Fruit fly (Drosophila melanogaster): ENCODE data around the gene Stt3A.

The Stt3A gene

dm6 chrX:21058991-21059390, 5.3 kb upstream of the Stt3A start (continued):
- peak; percentile 86 for TF ChIP-seq NK7.1 (GFP tag; optimal IDR thresholded peaks at IDR 0.05)
- no peak for TF ChIP-seq CG7271 (tag; optimal IDR thresholded peaks at IDR 0.05)
- peak; percentile 73 for TF ChIP-seq da (GFP tag; optimal IDR thresholded peaks at IDR 0.05)
- peak; percentile 91 for TF ChIP-seq CG30403 (GFP tag; optimal IDR thresholded peaks at IDR 0.05)
- no peak for TF ChIP-seq CG16813 (GFP tag; IDR thresholded peaks at IDR 0.05; ENCODE audit: partially characterized antibody)
- TF ChIP-seq NFAT (GFP tag; IDR thresholded peaks at IDR 0.05) = 0 out of 2 replicates have a peak, but pooled peaks have one; percentile 16
- peak; percentile 89 for TF ChIP-seq Dek (tag; optimal IDR thresholded peaks at IDR 0.05)
- TF ChIP-seq slbo (GFP tag; IDR thresholded peaks at IDR 0.05) = peak; percentile 89
- TF ChIP-seq Ets65A (GFP tag) = peak; percentile 98
- TF ChIP-seq hb (GFP tag; IDR thresholded peaks at IDR 0.05; ENCODE audit: partially characterized antibody) = no peak
- TF ChIP-seq CG18619 (GFP tag; optimal IDR thresholded peaks at IDR 0.05) = peak; percentile 86
- peak; percentile 84 for TF ChIP-seq trh (GFP tag; optimal IDR thresholded peaks at IDR 0.05)
- TF ChIP-seq dimm (GFP tag; IDR thresholded peaks at IDR 0.05) = peak; percentile 66
- peak; percentile 62 for TF ChIP-seq YL-1 (GFP tag; optimal IDR thresholded peaks at IDR 0.05)
- no peak for TF ChIP-seq CG6791 (GFP tag; IDR thresholded peaks at IDR 0.05; ENCODE audit: partially characterized antibody)
- peak; percentile 26 for TF ChIP-seq CG30020 (tag; optimal IDR thresholded peaks at IDR 0.05)
- peak; percentile 43; the same call in 1 of the 2 replicates for TF ChIP-seq CG9215 (GFP tag; IDR thresholded peaks at IDR 0.05)
- peak; percentile 32 for TF ChIP-seq CG7987 (GFP tag; optimal IDR thresholded peaks at IDR 0.05)
- TF ChIP-seq CG2116 (GFP tag; optimal IDR thresholded peaks at IDR 0.05) = peak; percentile 53
- peak; percentile 80 for TF ChIP-seq lmd (GFP tag; IDR thresholded peaks at IDR 0.05)
- peak; percentile 71; the same call in 2 of the 3 replicates for TF ChIP-seq ase (GFP tag; IDR thresholded peaks at IDR 0.05)
- TF ChIP-seq Tbp (GFP tag; optimal IDR thresholded peaks at IDR 0.05) = no peak
- TF ChIP-seq CG17912 (GFP tag; optimal IDR thresholded peaks at IDR 0.05) = peak; percentile 80
- peak; percentile 89 for TF ChIP-seq ken (GFP tag; IDR thresholded peaks at IDR 0.05)
- peak; percentile 92 for TF ChIP-seq CG2875 (GFP tag; optimal IDR thresholded peaks at IDR 0.05)
- TF ChIP-seq CG8478 (optimal IDR thresholded peaks at IDR 0.05) = no peak
- TF ChIP-seq HmgD (GFP tag; optimal IDR thresholded peaks at IDR 0.05) = peak; percentile 73
- no peak; the same call in 2 of the 3 replicates for TF ChIP-seq sr (GFP tag; IDR thresholded peaks at IDR 0.05)
- TF ChIP-seq dpn (GFP tag; optimal IDR thresholded peaks at IDR 0.05) = peak; percentile 91 to 94
- peak; percentile 31; the same call in 1 of the 2 replicates for TF ChIP-seq CG11085 (GFP tag; IDR thresholded peaks at IDR 0.05)
- peak; percentile 80 for TF ChIP-seq CG43689 (GFP tag; IDR thresholded peaks at IDR 0.05)
- peak; percentile 95 for TF ChIP-seq CG11504 (tag; optimal IDR thresholded peaks at IDR 0.05)
- TF ChIP-seq Six4 (GFP tag; optimal IDR thresholded peaks at IDR 0.05) = peak; percentile 79
- TF ChIP-seq yki (optimal IDR thresholded peaks at IDR 0.05) = no peak
- peak; percentile 78 for TF ChIP-seq CG14667 (GFP tag; IDR thresholded peaks at IDR 0.05)
- TF ChIP-seq CG14050 (GFP tag; IDR thresholded peaks at IDR 0.05) = peak; percentile 85
- TF ChIP-seq odd (GFP tag; optimal IDR thresholded peaks at IDR 0.05) = peak; percentile 89
- peak; percentile 30 for TF ChIP-seq CG3838 (GFP tag; optimal IDR thresholded peaks at IDR 0.05)
- TF ChIP-seq CG10431 (GFP tag; optimal IDR thresholded peaks at IDR 0.05) = peak; percentile 79
- peak; percentile 90 for TF ChIP-seq seq (GFP tag; IDR thresholded peaks at IDR 0.05)
- TF ChIP-seq toy (GFP tag; IDR thresholded peaks at IDR 0.05) = no peak
- peak; percentile 80 for TF ChIP-seq Meics (GFP tag; optimal IDR thresholded peaks at IDR 0.05)
- peak; percentile 78 for TF ChIP-seq dm (GFP tag; optimal IDR thresholded peaks at IDR 0.05)
- peak; percentile 90 for TF ChIP-seq dmrt11E (tag; optimal IDR thresholded peaks at IDR 0.05)
- peak; percentile 56; the same call in 1 of the 3 replicates for TF ChIP-seq CG7357 (GFP tag; IDR thresholded peaks at IDR 0.05)
- peak; percentile 60 for TF ChIP-seq CG4617 (GFP tag; optimal IDR thresholded peaks at IDR 0.05; ENCODE audit: borderline replicate concordance)
- no peak for TF ChIP-seq Hr39 (optimal IDR thresholded peaks at IDR 0.05)
- TF ChIP-seq CG4360 (GFP tag; IDR thresholded peaks at IDR 0.05) = peak; percentile 48; the same call in 1 of the 2 replicates
- no peak for TF ChIP-seq B-H2 (GFP tag; optimal IDR thresholded peaks at IDR 0.05)
- TF ChIP-seq CG12659 (GFP tag; optimal IDR thresholded peaks at IDR 0.05) = peak; percentile 89
- TF ChIP-seq Chrac-16 (GFP tag; optimal IDR thresholded peaks at IDR 0.05) = peak; percentile 84
- TF ChIP-seq CG10565 (GFP tag; optimal IDR thresholded peaks at IDR 0.05) = peak; percentile 43
- TF ChIP-seq h (optimal IDR thresholded peaks at IDR 0.05) = no peak
